Fruit fly (Drosophila melanogaster) whole organism: Measurements from ENCODE around the gene LManIII.

Experiments used
- CG8478 ChIP-seq: fragments of >200 bp; optimal IDR thresholded peaks from 2 replicates; lab custom pipeline; 2018; ENCODE audit warnings: inconsistent platforms
- pan ChIP-seq: fragments of >200 bp; optimal IDR thresholded peaks from 2 replicates; lab custom pipeline; 2017
- usp ChIP-seq: fragments of >200 bp; optimal IDR thresholded peaks from 2 replicates; lab custom pipeline; 2017; ENCODE audit warnings: missing biosample characterization, missing genetic modification characterization, mixed read lengths

- TF ChIP-seq pan (lab: Kevin White, UChicago) (no peak), usp (no peak), CG8478 (lab: Kevin White, UChicago) (no peak)
Observed at dm6 chr2L:8736383-8736782, 32.1 kb downstream of the LManIII start.
